Worm (Caenorhabditis elegans): Measurements from ENCODE around the gene mif-2.

ce11 chrV:12011686-12012085 lies 33.4 kb upstream of the mif-2 start:
- TF ChIP-seq hlh-8 (tag; optimal IDR thresholded peaks at IDR 0.05) (no peak), ceh-14 (tag; optimal IDR thresholded peaks at IDR 0.05) (no peak), C08G9.2 (tag; optimal IDR thresholded peaks at IDR 0.05) (no peak), ceh-24 (tag; optimal IDR thresholded peaks at IDR 0.05) (no peak), tbx-2 (tag; optimal IDR thresholded peaks at IDR 0.05) (no peak), elt-2 (tag; optimal IDR thresholded peaks at IDR 0.05) (no peak)
